Fruit fly (Drosophila melanogaster) whole organism, embryonic: ENCODE measurements around the gene mRpL30.

Experiments
- Awh ChIP-seq: fragments of 200-800 bp; sonication (Bioruptor generic); IDR thresholded peaks from 2 replicates; pipeline ENCODE4, ENCODE4 v1.3.6; 2022; ENCODE audit warnings: missing biosample characterization, missing genetic modification characterization
- BEAF-32 ChIP-seq: fragments of 200-800 bp; sonication (Bioruptor generic); optimal IDR thresholded peaks from 3 replicates; lab custom pipeline; 2017; ENCODE audit warnings: missing biosample characterization, missing genetic modification characterization, mild to moderate bottlenecking, moderate library complexity, missing genetic modification reagents
- CG10431 ChIP-seq: fragments of 200-800 bp; sonication (Bioruptor generic); optimal IDR thresholded peaks from 3 replicates; lab custom pipeline; 2018; ENCODE audit warnings: missing biosample characterization, mild to moderate bottlenecking, missing genetic modification characterization
- CG10462 ChIP-seq: fragments of 200-800 bp; sonication (Bioruptor generic); optimal IDR thresholded peaks from 2 replicates; lab custom pipeline; 2016; ENCODE audit warnings: missing biosample characterization, missing genetic modification characterization
- CG10543 ChIP-seq: fragments of 200-800 bp; sonication (Bioruptor generic); optimal IDR thresholded peaks from 3 replicates; lab custom pipeline; 2017; ENCODE audit warnings: missing biosample characterization, mild to moderate bottlenecking, missing genetic modification characterization, moderate library complexity
- CG12071 ChIP-seq: fragments of 200-800 bp; sonication (Bioruptor generic); optimal IDR thresholded peaks from 3 replicates; lab custom pipeline; 2018; ENCODE audit warnings: missing biosample characterization, mild to moderate bottlenecking, missing genetic modification characterization
- CG12769 ChIP-seq: fragments of 200-800 bp; sonication (Bioruptor generic); optimal IDR thresholded peaks from 2 replicates; lab custom pipeline; 2019; ENCODE audit warnings: missing biosample characterization, mild to moderate bottlenecking, missing genetic modification characterization, moderate library complexity
- CG14050 ChIP-seq: fragments of 200-800 bp; sonication (Bioruptor generic); IDR thresholded peaks from 3 replicates; pipeline ENCODE4 v1.3.6; 2022; ENCODE audit warnings: missing biosample characterization, missing genetic modification characterization
- CG15073 ChIP-seq: fragments of 200-800 bp; sonication (Bioruptor generic); optimal IDR thresholded peaks from 2 replicates; lab custom pipeline; 2016; ENCODE audit warnings: missing biosample characterization, missing genetic modification characterization
- CG1602 ChIP-seq: fragments of 200-800 bp; sonication (Bioruptor generic); optimal IDR thresholded peaks from 3 replicates; lab custom pipeline; 2016; ENCODE audit warnings: missing biosample characterization, missing genetic modification characterization
- CG17186 ChIP-seq: fragments of 200-800 bp; sonication (Bioruptor generic); optimal IDR thresholded peaks from 3 replicates; lab custom pipeline; 2017; ENCODE audit warnings: missing biosample characterization, missing genetic modification reagents, missing genetic modification characterization
- CG17802 ChIP-seq: fragments of 200-800 bp; sonication (Bioruptor generic); optimal IDR thresholded peaks from 2 replicates; lab custom pipeline; 2018; ENCODE audit warnings: missing biosample characterization, mild to moderate bottlenecking, missing genetic modification characterization, moderate library complexity
- CG17912 ChIP-seq: fragments of 200-800 bp; sonication (Bioruptor generic); optimal IDR thresholded peaks from 2 replicates; lab custom pipeline; 2018; ENCODE audit warnings: missing biosample characterization, mild to moderate bottlenecking, missing genetic modification characterization
- CG2120 ChIP-seq: fragments of 200-800 bp; sonication (Bioruptor generic); optimal IDR thresholded peaks from 3 replicates; lab custom pipeline; 2016; ENCODE audit warnings: missing biosample characterization, missing genetic modification characterization
- CG2199 ChIP-seq: fragments of 200-800 bp; sonication (Bioruptor generic); IDR thresholded peaks from 3 replicates; pipeline ENCODE4 v1.3.6; 2022; ENCODE audit warnings: missing biosample characterization, missing genetic modification characterization
- CG3726 ChIP-seq: fragments of 200-800 bp; sonication (Bioruptor generic); IDR thresholded peaks from 3 replicates; pipeline ENCODE4, ENCODE4 v1.3.6; 2022; ENCODE audit warnings: missing biosample characterization, missing genetic modification characterization
- CG3847 ChIP-seq: fragments of 200-800 bp; sonication (Bioruptor generic); IDR thresholded peaks from 2 replicates; pipeline ENCODE4 v1.3.6; 2022; ENCODE audit warnings: missing biosample characterization, missing genetic modification characterization
- CG4617 ChIP-seq: fragments of 200-800 bp; sonication (Bioruptor generic); optimal IDR thresholded peaks from 3 replicates; lab custom pipeline; 2016; ENCODE audit warnings: missing biosample characterization, missing genetic modification characterization, borderline replicate concordance
- CG6683 ChIP-seq: fragments of 200-800 bp; sonication (Bioruptor generic); optimal IDR thresholded peaks from 2 replicates; lab custom pipeline; 2017; ENCODE audit warnings: missing biosample characterization, mild to moderate bottlenecking, missing genetic modification characterization, missing genetic modification reagents
- CG6689 ChIP-seq: fragments of 200-800 bp; sonication (Bioruptor generic); IDR thresholded peaks from 2 replicates; pipeline ENCODE4 v1.3.6; 2022; ENCODE audit warnings: missing biosample characterization, missing genetic modification characterization
- CG7357 ChIP-seq: fragments of 200-800 bp; sonication (Bioruptor generic); IDR thresholded peaks from 3 replicates; pipeline ENCODE4 v1.3.6; 2022; ENCODE audit warnings: missing biosample characterization, missing genetic modification characterization
- CG8281 ChIP-seq: fragments of 200-800 bp; sonication (Bioruptor generic); optimal IDR thresholded peaks from 2 replicates; lab custom pipeline; 2018; ENCODE audit warnings: missing biosample characterization, mild to moderate bottlenecking, missing genetic modification characterization, moderate library complexity
- CG8944 ChIP-seq: fragments of 200-800 bp; sonication (Bioruptor generic); optimal IDR thresholded peaks from 3 replicates; lab custom pipeline; 2016; ENCODE audit warnings: missing biosample characterization, missing genetic modification characterization
- CTCF ChIP-seq: fragments of 200-800 bp; sonication (Bioruptor generic); optimal IDR thresholded peaks from 2 replicates; lab custom pipeline; 2017; ENCODE audit warnings: missing biosample characterization, mild to moderate bottlenecking, missing genetic modification characterization, moderate library complexity
- Dbx ChIP-seq: fragments of 200-800 bp; sonication (Bioruptor generic); IDR thresholded peaks from 3 replicates; pipeline ENCODE4 v1.3.6; 2022; ENCODE audit warnings: missing biosample characterization, missing genetic modification characterization
- Fer1 ChIP-seq: fragments of 200-800 bp; sonication (Bioruptor generic); optimal IDR thresholded peaks from 2 replicates; lab custom pipeline; 2017; ENCODE audit warnings: missing biosample characterization, mild to moderate bottlenecking, missing genetic modification characterization
- Fer3 ChIP-seq: fragments of 200-800 bp; sonication (Bioruptor generic); optimal IDR thresholded peaks from 2 replicates; lab custom pipeline; 2018; ENCODE audit warnings: missing biosample characterization, mild to moderate bottlenecking, missing genetic modification characterization, moderate library complexity
- GATAe ChIP-seq: fragments of 200-800 bp; sonication (Bioruptor generic); conservative IDR thresholded peaks from 2 replicates; pipeline ENCODE4 v1.3.6; 2022; ENCODE audit warnings: missing biosample characterization, missing genetic modification characterization
- HLH4C ChIP-seq: fragments of 200-800 bp; sonication (Bioruptor generic); IDR thresholded peaks from 3 replicates; pipeline ENCODE4 v1.3.6; 2022; ENCODE audit warnings: missing biosample characterization, missing genetic modification characterization; ENCODE audit not compliant: partially characterized antibody
- Med ChIP-seq: fragments of 200-800 bp; sonication (Bioruptor generic); peaks from one replicate; lab custom pipeline; 2016; ENCODE audit warnings: missing biosample characterization, missing genetic modification characterization, mild to moderate bottlenecking, inconsistent platforms, moderate library complexity
- Six4 ChIP-seq: fragments of 200-800 bp; sonication (Bioruptor generic); optimal IDR thresholded peaks from 2 replicates; lab custom pipeline; 2016; ENCODE audit warnings: missing biosample characterization, missing genetic modification characterization
- Sry-δ ChIP-seq: fragments of 200-800 bp; sonication (Bioruptor generic); optimal IDR thresholded peaks from 2 replicates; lab custom pipeline; 2016; ENCODE audit warnings: missing biosample characterization, missing genetic modification characterization
- ap ChIP-seq: fragments of 200-800 bp; sonication (Bioruptor generic); IDR thresholded peaks from 2 replicates; pipeline ENCODE4 v1.3.6; 2022; ENCODE audit warnings: missing biosample characterization, missing genetic modification characterization
- bcd ChIP-seq: fragments of 200-800 bp; sonication (Bioruptor generic); optimal IDR thresholded peaks from 2 replicates; lab custom pipeline; 2017; ENCODE audit warnings: missing biosample characterization, mild to moderate bottlenecking, missing genetic modification characterization
- btn ChIP-seq: fragments of 200-800 bp; sonication (Bioruptor generic); optimal IDR thresholded peaks from 2 replicates; lab custom pipeline; 2016; ENCODE audit warnings: missing biosample characterization, missing genetic modification characterization
- da ChIP-seq: fragments of 200-800 bp; sonication (Bioruptor generic); optimal IDR thresholded peaks from 2 replicates; lab custom pipeline; 2016; ENCODE audit warnings: missing biosample characterization, missing genetic modification characterization
- danr ChIP-seq: fragments of 200-800 bp; sonication (Bioruptor generic); IDR thresholded peaks from 2 replicates; pipeline ENCODE4 v1.3.6; 2022; ENCODE audit warnings: missing biosample characterization, missing genetic modification characterization
- dati ChIP-seq: fragments of 200-800 bp; sonication (Bioruptor generic); IDR thresholded peaks from 2 replicates; pipeline ENCODE4 v1.3.6; 2022; ENCODE audit warnings: missing biosample characterization, missing genetic modification characterization
- dmrt11E ChIP-seq: fragments of 200-800 bp; sonication (Bioruptor generic); optimal IDR thresholded peaks from 3 replicates; lab custom pipeline; 2018; ENCODE audit warnings: missing biosample characterization, mild to moderate bottlenecking, missing genetic modification characterization, moderate library complexity
- dysf ChIP-seq: fragments of 200-800 bp; sonication (Bioruptor generic); IDR thresholded peaks from 3 replicates; pipeline ENCODE4 v1.3.6; 2022; ENCODE audit warnings: missing biosample characterization, missing genetic modification characterization
- esg ChIP-seq: fragments of 200-800 bp; sonication (Bioruptor generic); conservative IDR thresholded peaks from 2 replicates; pipeline ENCODE4 v1.3.6; 2022; ENCODE audit warnings: missing biosample characterization, missing genetic modification characterization
- h ChIP-seq: fragments of >200 bp; optimal IDR thresholded peaks from 2 replicates; lab custom pipeline; 2017
- ken ChIP-seq: fragments of 200-800 bp; sonication (Bioruptor generic); IDR thresholded peaks from 3 replicates; pipeline ENCODE4 v1.3.6; 2022; ENCODE audit warnings: missing biosample characterization, missing genetic modification characterization
- odd ChIP-seq: fragments of 200-800 bp; sonication (Bioruptor generic); optimal IDR thresholded peaks from 2 replicates; lab custom pipeline; 2017; ENCODE audit warnings: missing biosample characterization, mild to moderate bottlenecking, missing genetic modification characterization
- sisA ChIP-seq: fragments of 200-800 bp; sonication (Bioruptor generic); IDR thresholded peaks from 2 replicates; pipeline ENCODE4 v1.3.6; 2022; ENCODE audit warnings: missing biosample characterization, missing genetic modification characterization
- sqz ChIP-seq: fragments of 200-800 bp; sonication (Bioruptor generic); optimal IDR thresholded peaks from 3 replicates; lab custom pipeline; 2018; ENCODE audit warnings: missing biosample characterization, mild to moderate bottlenecking, missing genetic modification characterization
- stwl ChIP-seq: fragments of 200-800 bp; sonication (Bioruptor generic); optimal IDR thresholded peaks from 3 replicates; lab custom pipeline; 2018; ENCODE audit warnings: missing biosample characterization, mild to moderate bottlenecking, missing genetic modification characterization, moderate library complexity
- tna ChIP-seq: fragments of 200-800 bp; sonication (Bioruptor generic); IDR thresholded peaks from 2 replicates; pipeline ENCODE4 v1.3.6; 2022; ENCODE audit warnings: missing biosample characterization, missing genetic modification characterization; ENCODE audit not compliant: partially characterized antibody
- tup ChIP-seq: fragments of 200-800 bp; sonication (Bioruptor generic); optimal IDR thresholded peaks from 2 replicates; lab custom pipeline; 2016; ENCODE audit warnings: missing biosample characterization, mild to moderate bottlenecking, missing genetic modification characterization, moderate library complexity
- wor ChIP-seq: fragments of 200-800 bp; sonication (Bioruptor generic); IDR thresholded peaks from 2 replicates; pipeline ENCODE4 v1.3.6; 2022; ENCODE audit warnings: missing biosample characterization, missing genetic modification characterization
- zfh1 ChIP-seq: fragments of 200-800 bp; sonication (Bioruptor generic); IDR thresholded peaks from 3 replicates; pipeline ENCODE4 v1.3.6; 2022; ENCODE audit warnings: missing biosample characterization, missing genetic modification characterization

The mRpL30 gene

dm6 chrX:4687778-4688399 lies 40.2 kb downstream of the mRpL30 start, which contains the start of gene ctp (continued):
- TF ChIP-seq BEAF-32 (GFP tag; lab: Kevin White, UChicago) (peak; percentile 60), danr (GFP tag; lab: Robert Waterston, UW) (no peak), CG3847 (GFP tag; lab: Robert Waterston, UW) (no peak; the same call in 1 of the 2 replicates), CG4617 (GFP tag; lab: Kevin White, UChicago) (no peak), CG7357 (GFP tag; lab: Robert Waterston, UW) (no peak), CG6683 (GFP tag; lab: Kevin White, UChicago) (no peak), tup (GFP tag; lab: Kevin White, UChicago) (no peak), CG17912 (GFP tag; lab: Kevin White, UChicago) (no peak), Fer1 (GFP tag; lab: Kevin White, UChicago) (peak; percentile 52), HLH4C (peak; percentile 83), Med (GFP tag; lab: Kevin White, UChicago) (peak; percentile 88), CG10462 (GFP tag; lab: Kevin White, UChicago) (no peak), da (GFP tag; lab: Kevin White, UChicago) (no peak), CG17802 (tag; lab: Kevin White, UChicago) (no peak), Sry-δ (GFP tag; lab: Kevin White, UChicago) (peak; percentile 75), CG2120 (peak; percentile 80), sqz (peak; percentile 70), dysf (GFP tag; lab: Robert Waterston, UW) (peak; percentile 47; the same call in 2 of the 3 replicates), CG8944 (GFP tag; lab: Kevin White, UChicago) (peak; percentile 38), CTCF (GFP tag; lab: Kevin White, UChicago) (no peak), Awh (GFP tag; lab: Robert Waterston, UW) (no peak), CG6689 (GFP tag; lab: Robert Waterston, UW) (0 out of 2 replicates have a peak, but pooled peaks have one; percentile 15), sisA (GFP tag; lab: Robert Waterston, UW) (0 out of 2 replicates have a peak, but pooled peaks have one; percentile 26), ken (0 out of 3 replicates have a peak, but pooled peaks have one; percentile 17), dmrt11E (tag; lab: Kevin White, UChicago) (peak; percentile 25), CG3726 (GFP tag; lab: Robert Waterston, UW) (no peak), Six4 (GFP tag; lab: Kevin White, UChicago) (no peak), Fer3 (peak; percentile 4), CG14050 (GFP tag; lab: Robert Waterston, UW) (no peak; the same call in 2 of the 3 replicates), CG17186 (peak; percentile 16), odd (GFP tag; lab: Kevin White, UChicago) (no peak), esg (GFP tag; lab: Robert Waterston, UW) (no peak), ap (GFP tag; lab: Robert Waterston, UW) (no peak), stwl (peak; percentile 97), CG1602 (GFP tag; lab: Kevin White, UChicago) (no peak), CG12071 (GFP tag; lab: Kevin White, UChicago) (no peak), h (no peak), zfh1 (GFP tag; lab: Robert Waterston, UW) (peak; percentile 38; the same call in 1 of the 3 replicates), CG2199 (GFP tag; lab: Robert Waterston, UW) (no peak), CG12769 (peak; percentile 79), bcd (GFP tag; lab: Kevin White, UChicago) (peak; percentile 16), GATAe (no peak), Dbx (peak; percentile 66; the same call in 1 of the 3 replicates), wor (GFP tag; lab: Robert Waterston, UW) (no peak), CG8281 (tag; lab: Kevin White, UChicago) (no peak), btn (GFP tag; lab: Kevin White, UChicago) (no peak), CG15073 (no peak), CG10431 (GFP tag; lab: Kevin White, UChicago) (peak; percentile 9), CG10543 (GFP tag; lab: Kevin White, UChicago) (peak; percentile 64), tna (no peak; the same call in none of the 2 replicates), dati (no peak)
